Fruit fly (Drosophila melanogaster) whole organism, embryonic: ENCODE measurements around the gene CG4972.

Experiments
- BEAF-32 ChIP-seq: fragments of 200-800 bp; sonication (Bioruptor generic); optimal IDR thresholded peaks from 3 replicates; lab custom pipeline; 2017; ENCODE audit warnings: missing biosample characterization, missing genetic modification characterization, mild to moderate bottlenecking, moderate library complexity, missing genetic modification reagents
- Bdp1 ChIP-seq: fragments of 200-800 bp; sonication (Bioruptor generic); optimal IDR thresholded peaks from 3 replicates; lab custom pipeline; 2016; ENCODE audit warnings: missing biosample characterization, missing genetic modification characterization
- Bgb ChIP-seq: fragments of 200-800 bp; sonication (Bioruptor generic); IDR thresholded peaks from 2 replicates; pipeline ENCODE4 v1.3.6; 2022; ENCODE audit warnings: missing biosample characterization, missing genetic modification characterization; ENCODE audit not compliant: partially characterized antibody
- CG10462 ChIP-seq: fragments of 200-800 bp; sonication (Bioruptor generic); optimal IDR thresholded peaks from 2 replicates; lab custom pipeline; 2016; ENCODE audit warnings: missing biosample characterization, missing genetic modification characterization
- CG11560 ChIP-seq: fragments of 200-800 bp; sonication (Bioruptor generic); IDR thresholded peaks from 3 replicates; pipeline ENCODE4 v1.3.6; 2022; ENCODE audit warnings: missing biosample characterization, missing genetic modification characterization
- CG12659 ChIP-seq: fragments of 200-800 bp; sonication (Bioruptor generic); optimal IDR thresholded peaks from 3 replicates; lab custom pipeline; 2017; ENCODE audit warnings: mild to moderate bottlenecking, missing biosample characterization, missing genetic modification reagents, missing genetic modification characterization
- CG12744 ChIP-seq: fragments of 200-800 bp; sonication (Bioruptor generic); optimal IDR thresholded peaks from 2 replicates; lab custom pipeline; 2016; ENCODE audit warnings: missing biosample characterization, missing genetic modification characterization
- CG14710 ChIP-seq: fragments of 200-800 bp; sonication (Bioruptor generic); optimal IDR thresholded peaks from 3 replicates; lab custom pipeline; 2019; ENCODE audit warnings: missing biosample characterization, mild to moderate bottlenecking, missing genetic modification characterization, moderate library complexity
- CG15514 ChIP-seq: fragments of 200-800 bp; sonication (Bioruptor generic); optimal IDR thresholded peaks from 3 replicates; lab custom pipeline; 2017; ENCODE audit warnings: missing biosample characterization, missing genetic modification characterization, mild to moderate bottlenecking, moderate library complexity, missing genetic modification reagents
- CG17186 ChIP-seq: fragments of 200-800 bp; sonication (Bioruptor generic); optimal IDR thresholded peaks from 3 replicates; lab custom pipeline; 2017; ENCODE audit warnings: missing biosample characterization, missing genetic modification reagents, missing genetic modification characterization
- CG1832 ChIP-seq: fragments of 200-800 bp; sonication (Bioruptor generic); optimal IDR thresholded peaks from 2 replicates; lab custom pipeline; 2017; ENCODE audit warnings: missing biosample characterization, mild to moderate bottlenecking, missing genetic modification characterization, inconsistent platforms
- CG18599 ChIP-seq: fragments of 200-800 bp; sonication (Bioruptor generic); optimal IDR thresholded peaks from 3 replicates; lab custom pipeline; 2017; ENCODE audit warnings: missing biosample characterization, missing genetic modification characterization, mild to moderate bottlenecking, moderate library complexity, missing genetic modification reagents
- CG18619 ChIP-seq: fragments of 200-800 bp; sonication (Bioruptor generic); optimal IDR thresholded peaks from 3 replicates; lab custom pipeline; 2017; ENCODE audit warnings: missing biosample characterization, mild to moderate bottlenecking, missing genetic modification characterization
- CG2116 ChIP-seq: fragments of 200-800 bp; sonication (Bioruptor generic); optimal IDR thresholded peaks from 3 replicates; lab custom pipeline; 2018; ENCODE audit warnings: missing biosample characterization, mild to moderate bottlenecking, missing genetic modification characterization
- CG30403 ChIP-seq: fragments of 200-800 bp; sonication (Bioruptor generic); optimal IDR thresholded peaks from 3 replicates; lab custom pipeline; 2016; ENCODE audit warnings: missing biosample characterization, missing genetic modification characterization
- CG32532 ChIP-seq: fragments of 200-800 bp; sonication (Bioruptor generic); IDR thresholded peaks from 2 replicates; pipeline ENCODE4 v1.3.6; 2022; ENCODE audit warnings: missing biosample characterization, missing genetic modification characterization
- CG32772 ChIP-seq: fragments of 200-800 bp; sonication (Bioruptor generic); IDR thresholded peaks from 2 replicates; pipeline ENCODE4 v1.3.6; 2022; ENCODE audit warnings: missing biosample characterization, missing genetic modification characterization
- CG33213 ChIP-seq: fragments of 200-800 bp; sonication (Bioruptor generic); optimal IDR thresholded peaks from 3 replicates; lab custom pipeline; 2016; ENCODE audit warnings: missing biosample characterization, missing genetic modification characterization
- CG3407 ChIP-seq: fragments of 200-800 bp; sonication (Bioruptor generic); optimal IDR thresholded peaks from 2 replicates; lab custom pipeline; 2018; ENCODE audit warnings: missing biosample characterization, mild to moderate bottlenecking, missing genetic modification characterization
- CG3838 ChIP-seq: fragments of 200-800 bp; sonication (Bioruptor generic); optimal IDR thresholded peaks from 3 replicates; lab custom pipeline; 2016; ENCODE audit warnings: missing biosample characterization, missing genetic modification characterization
- CG3995 ChIP-seq: fragments of 200-800 bp; sonication (Bioruptor generic); optimal IDR thresholded peaks from 3 replicates; lab custom pipeline; 2016; ENCODE audit warnings: missing biosample characterization, missing genetic modification characterization
- CG4282 ChIP-seq: fragments of 200-800 bp; sonication (Bioruptor generic); optimal IDR thresholded peaks from 2 replicates; lab custom pipeline; 2016; ENCODE audit warnings: missing biosample characterization, missing genetic modification characterization
- CG6654 ChIP-seq: fragments of 200-800 bp; sonication (Bioruptor generic); optimal IDR thresholded peaks from 2 replicates; lab custom pipeline; 2017; ENCODE audit warnings: missing biosample characterization, mild to moderate bottlenecking, missing genetic modification characterization
- CG8290 ChIP-seq, 3 experiments: fragments of 200-800 bp; sonication (Bioruptor generic); optimal IDR thresholded peaks; 2 replicates each; lab custom pipeline; 2016 to 2019; ENCODE audit warnings: missing biosample characterization in 3 of 3, missing genetic modification characterization in 3 of 3, mild to moderate bottlenecking in 2 of 3, moderate library complexity in 1 of 3
- CG8388 ChIP-seq: fragments of 200-800 bp; sonication (Bioruptor generic); optimal IDR thresholded peaks from 2 replicates; lab custom pipeline; 2019; ENCODE audit warnings: missing biosample characterization, mild to moderate bottlenecking, missing genetic modification characterization, moderate library complexity
- D19B ChIP-seq: fragments of 200-800 bp; sonication (Bioruptor generic); optimal IDR thresholded peaks from 2 replicates; lab custom pipeline; 2017; ENCODE audit warnings: missing biosample characterization, mild to moderate bottlenecking, missing genetic modification characterization
- Dip2 ChIP-seq: fragments of 200-800 bp; sonication (Bioruptor generic); IDR thresholded peaks from 2 replicates; pipeline ENCODE4 v1.3.6; 2022; ENCODE audit warnings: missing biosample characterization, missing genetic modification characterization
- ERR ChIP-seq: fragments of 200-800 bp; sonication (Bioruptor generic); optimal IDR thresholded peaks from 2 replicates; lab custom pipeline; 2016; ENCODE audit warnings: missing biosample characterization, missing genetic modification characterization
- Ets97D ChIP-seq: fragments of 200-800 bp; sonication (Bioruptor generic); optimal IDR thresholded peaks from 3 replicates; lab custom pipeline; 2016; ENCODE audit warnings: missing biosample characterization, missing genetic modification characterization
- MBD-R2 ChIP-seq: fragments of 200-800 bp; sonication (Bioruptor generic); IDR thresholded peaks from 2 replicates; pipeline ENCODE4 v1.3.6; 2022; ENCODE audit warnings: missing biosample characterization, missing genetic modification characterization
- Ravus ChIP-seq: fragments of 200-800 bp; sonication (Bioruptor generic); IDR thresholded peaks from 2 replicates; pipeline ENCODE4 v1.3.6; 2022; ENCODE audit warnings: missing biosample characterization, missing genetic modification characterization
- Scr ChIP-seq: fragments of 200-800 bp; sonication (Bioruptor generic); IDR thresholded peaks from 2 replicates; pipeline ENCODE4 v1.3.6; 2022; ENCODE audit warnings: missing biosample characterization, missing genetic modification characterization; ENCODE audit not compliant: partially characterized antibody
- Stat92E ChIP-seq, 3 experiments: fragments of >200 bp in 2 of 3; fragments of 200-800 bp in 1 of 3; sonication (Bioruptor generic) in 1 of 3; optimal IDR thresholded peaks; 2 replicates each; lab custom pipeline; 2017 to 2019; ENCODE audit warnings: missing biosample characterization in 3 of 3, missing genetic modification characterization in 3 of 3, mild to moderate bottlenecking in 1 of 3, moderate library complexity in 1 of 3
- TFAM ChIP-seq: fragments of 200-800 bp; sonication (Bioruptor generic); optimal IDR thresholded peaks from 2 replicates; lab custom pipeline; 2017; ENCODE audit warnings: missing biosample characterization, missing genetic modification characterization, inconsistent platforms
- Tbp ChIP-seq: fragments of >200 bp; optimal IDR thresholded peaks from 2 replicates; lab custom pipeline; 2018; ENCODE audit warnings: missing biosample characterization, missing genetic modification characterization
- ac ChIP-seq: fragments of 200-800 bp; sonication (Bioruptor generic); optimal IDR thresholded peaks from 3 replicates; lab custom pipeline; 2017; ENCODE audit warnings: missing biosample characterization, mild to moderate bottlenecking, missing genetic modification characterization
- bigmax ChIP-seq: fragments of 200-800 bp; sonication (Bioruptor generic); optimal IDR thresholded peaks from 2 replicates; lab custom pipeline; 2018; ENCODE audit warnings: missing biosample characterization, mild to moderate bottlenecking, missing genetic modification characterization
- bowl ChIP-seq: fragments of 200-800 bp; sonication (Bioruptor generic); IDR thresholded peaks from 2 replicates; pipeline ENCODE4 v1.3.6; 2022; ENCODE audit warnings: missing biosample characterization, missing genetic modification characterization
- dmrt11E ChIP-seq: fragments of 200-800 bp; sonication (Bioruptor generic); optimal IDR thresholded peaks from 3 replicates; lab custom pipeline; 2018; ENCODE audit warnings: missing biosample characterization, mild to moderate bottlenecking, missing genetic modification characterization, moderate library complexity
- fru ChIP-seq: fragments of >200 bp; optimal IDR thresholded peaks from 2 replicates; lab custom pipeline; 2017
- gcm ChIP-seq: fragments of 200-800 bp; sonication (Bioruptor generic); optimal IDR thresholded peaks from 2 replicates; lab custom pipeline; 2019; ENCODE audit warnings: missing biosample characterization, mild to moderate bottlenecking, missing genetic modification characterization, moderate library complexity
- gsb ChIP-seq: fragments of 200-800 bp; sonication (Bioruptor generic); IDR thresholded peaks from 2 replicates; pipeline ENCODE4 v1.3.6; 2022; ENCODE audit warnings: missing biosample characterization, missing genetic modification characterization
- gsb-n ChIP-seq: fragments of 200-800 bp; sonication (Bioruptor generic); optimal IDR thresholded peaks from 3 replicates; lab custom pipeline; 2018; ENCODE audit warnings: missing biosample characterization, mild to moderate bottlenecking, missing genetic modification characterization
- ken ChIP-seq: fragments of 200-800 bp; sonication (Bioruptor generic); IDR thresholded peaks from 3 replicates; pipeline ENCODE4 v1.3.6; 2022; ENCODE audit warnings: missing biosample characterization, missing genetic modification characterization
- nmo ChIP-seq: fragments of 200-800 bp; sonication (Bioruptor generic); optimal IDR thresholded peaks from 2 replicates; lab custom pipeline; 2018; ENCODE audit warnings: missing biosample characterization, mild to moderate bottlenecking, missing genetic modification characterization, moderate library complexity
- salm ChIP-seq: fragments of 200-800 bp; sonication (Bioruptor generic); optimal IDR thresholded peaks from 2 replicates; lab custom pipeline; 2018; ENCODE audit warnings: missing biosample characterization, mild to moderate bottlenecking, missing genetic modification characterization
- sc ChIP-seq, 3 experiments: fragments of >200 bp in 2 of 3; fragments of 200-800 bp in 1 of 3; sonication (Bioruptor generic) in 1 of 3; optimal IDR thresholded peaks; 2 replicates in 2 of 3; 3 replicates in 1 of 3; lab custom pipeline; 2017; ENCODE audit warnings: mild to moderate bottlenecking in 1 of 3, missing biosample characterization in 1 of 3, missing genetic modification characterization in 1 of 3, missing genetic modification reagents in 1 of 3
- stwl ChIP-seq: fragments of 200-800 bp; sonication (Bioruptor generic); optimal IDR thresholded peaks from 3 replicates; lab custom pipeline; 2018; ENCODE audit warnings: missing biosample characterization, mild to moderate bottlenecking, missing genetic modification characterization, moderate library complexity
- zen2 ChIP-seq: fragments of 200-800 bp; sonication (Bioruptor generic); IDR thresholded peaks from 3 replicates; pipeline ENCODE4 v1.3.6; 2022; ENCODE audit warnings: missing biosample characterization, missing genetic modification characterization; ENCODE audit not compliant: partially characterized antibody
- zf30C ChIP-seq: fragments of 200-800 bp; sonication (Bioruptor generic); optimal IDR thresholded peaks from 3 replicates; lab custom pipeline; 2018; ENCODE audit warnings: missing biosample characterization, mild to moderate bottlenecking, missing genetic modification characterization

CG4972 gene

DNA sequence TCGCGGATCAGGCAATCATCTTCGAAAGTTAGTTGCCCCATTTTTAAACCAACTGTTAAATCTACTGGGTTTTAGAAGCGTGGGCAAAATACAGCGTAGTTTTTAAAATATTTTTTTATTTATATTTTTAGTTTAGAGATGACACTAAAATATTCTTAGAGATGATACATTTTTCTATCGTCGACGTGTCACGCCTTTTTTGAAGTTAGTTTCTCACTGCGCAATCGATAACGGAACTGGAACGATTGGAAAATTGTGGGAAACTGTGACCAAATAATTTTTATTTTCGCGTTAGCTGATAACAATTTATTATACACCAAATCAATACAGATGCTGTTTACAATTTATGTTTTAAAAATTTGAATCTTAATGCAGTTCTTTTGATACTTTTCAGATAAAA is 35.9 kb upstream of the CG4972 start, which contains the start of gene Utx (continued):
- TF ChIP-seq gsb (GFP tag; lab: Robert Waterston, UW) (no peak), ERR (GFP tag; lab: Kevin White, UChicago) (no peak), ac (GFP tag; lab: Kevin White, UChicago) (no peak), CG12744 (GFP tag; lab: Kevin White, UChicago) (no peak), CG2116 (peak; percentile 49), CG10462 (GFP tag; lab: Kevin White, UChicago) (no peak), CG11560 (tag; lab: Robert Waterston, UW) (no peak), CG17186 (GFP tag; lab: Kevin White, UChicago) (no peak), bowl (no peak), stwl (no peak), CG32772 (no peak), CG3995 (GFP tag; lab: Kevin White, UChicago) (peak; percentile 96), Tbp (GFP tag; lab: Kevin White, UChicago) (no peak), sc (optimal IDR thresholded peaks at IDR 0.05; lab: Kevin White, UChicago) (no peak), sc (GFP tag; optimal IDR thresholded peaks at IDR 0.05; lab: Kevin White, UChicago) (no peak), CG14710 (tag; lab: Kevin White, UChicago) (peak; percentile 56), gsb-n (tag; lab: Kevin White, UChicago) (no peak), Bdp1 (GFP tag; lab: Kevin White, UChicago) (no peak), gcm (GFP tag; lab: Kevin White, UChicago) (no peak), Dip2 (GFP tag; lab: Robert Waterston, UW) (no peak), salm (tag; lab: Kevin White, UChicago) (no peak), CG1832 (GFP tag; lab: Kevin White, UChicago) (no peak), bigmax (GFP tag; lab: Kevin White, UChicago) (no peak), zf30C (GFP tag; lab: Kevin White, UChicago) (no peak), CG33213 (GFP tag; lab: Kevin White, UChicago) (no peak), CG8290 (GFP tag; optimal IDR thresholded peaks at IDR 0.05; lab: Kevin White, UChicago) (peak; percentile 5), CG8290 (tag; optimal IDR thresholded peaks at IDR 0.05; lab: Kevin White, UChicago) (no peak), CG4282 (GFP tag; lab: Kevin White, UChicago) (no peak), MBD-R2 (GFP tag; lab: Robert Waterston, UW) (peak; percentile 33; the same call in 1 of the 2 replicates), fru (lab: Kevin White, UChicago) (no peak), Stat92E (GFP tag; optimal IDR thresholded peaks at IDR 0.05; lab: Kevin White, UChicago) (no peak), BEAF-32 (GFP tag; lab: Kevin White, UChicago) (peak; percentile 88), CG3407 (GFP tag; lab: Kevin White, UChicago) (no peak), zen2 (no peak; the same call in 2 of the 3 replicates), Ravus (GFP tag; lab: Robert Waterston, UW) (no peak), CG15514 (GFP tag; lab: Kevin White, UChicago) (peak; percentile 67), CG8388 (GFP tag; lab: Kevin White, UChicago) (no peak), CG18599 (GFP tag; lab: Kevin White, UChicago) (no peak), Scr (GFP tag; lab: Robert Waterston, UW) (peak; percentile 80), D19B (GFP tag; lab: Kevin White, UChicago) (no peak), CG3838 (GFP tag; lab: Kevin White, UChicago) (no peak), CG30403 (GFP tag; lab: Kevin White, UChicago) (peak; percentile 1), Bgb (GFP tag; lab: Robert Waterston, UW) (peak; percentile 88), Ets97D (GFP tag; lab: Kevin White, UChicago) (peak; percentile 50), ken (GFP tag; lab: Robert Waterston, UW) (no peak), TFAM (GFP tag; lab: Kevin White, UChicago) (no peak), CG32532 (GFP tag; lab: Robert Waterston, UW) (no peak), CG12659 (peak; percentile 45), CG18619 (GFP tag; lab: Kevin White, UChicago) (no peak), nmo (GFP tag; lab: Kevin White, UChicago) (no peak), dmrt11E (no peak), CG6654 (GFP tag; lab: Kevin White, UChicago) (no peak)
